Worm (Caenorhabditis elegans): ENCODE results near the gene C05D11.5.
A peak's percentile ranks its signal among the peaks of the same experiment; 100 is the strongest.

C05D11.5 gene

ce11 chrIII:6447521-6447920 lies 35.7 kb upstream of the C05D11.5 start (continued):
- TF ChIP-seq grh-1 (GFP tag; IDR thresholded peaks at IDR 0.05), result no peak
- peak; percentile 27 for TF ChIP-seq lin-13 (GFP tag; optimal IDR thresholded peaks at IDR 0.05)
- no peak for TF ChIP-seq nhr-28 (tag; optimal IDR thresholded peaks at IDR 0.05)
- no peak for TF ChIP-seq aha-1 (tag; optimal IDR thresholded peaks at IDR 0.05)
- no peak for TF ChIP-seq nhr-84 (tag; optimal IDR thresholded peaks at IDR 0.05)
- TF ChIP-seq irx-1 (tag; optimal IDR thresholded peaks at IDR 0.05), result no peak
- TF ChIP-seq Y116A8C.19 (tag; optimal IDR thresholded peaks at IDR 0.05; ENCODE audit: borderline replicate concordance), result no peak
- peak; percentile 13 to 49 for TF ChIP-seq lin-35 (GFP tag; optimal IDR thresholded peaks at IDR 0.05)
- no peak for TF ChIP-seq sup-37 (GFP tag; optimal IDR thresholded peaks at IDR 0.05)
- TF ChIP-seq unc-30 (tag; optimal IDR thresholded peaks at IDR 0.05), result no peak
- no peak for TF ChIP-seq fkh-8 (tag; optimal IDR thresholded peaks at IDR 0.05)
- TF ChIP-seq egl-27 (tag; optimal IDR thresholded peaks at IDR 0.05), result no peak
- TF ChIP-seq ceh-8 (GFP tag; optimal IDR thresholded peaks at IDR 0.05), result no peak
- TF ChIP-seq sptf-1 (tag; optimal IDR thresholded peaks at IDR 0.05), result no peak
- TF ChIP-seq nhr-11 (tag; optimal IDR thresholded peaks at IDR 0.05), result peak; percentile 34
- TF ChIP-seq nhr-47 (tag; optimal IDR thresholded peaks at IDR 0.05), result no peak
- TF ChIP-seq unc-86 (tag; optimal IDR thresholded peaks at IDR 0.05), result no peak
- no peak for TF ChIP-seq sox-4 (tag; optimal IDR thresholded peaks at IDR 0.05)
- TF ChIP-seq elt-3 (tag; optimal IDR thresholded peaks at IDR 0.05), result peak in 1 of 6 experiments; percentile 49
- TF ChIP-seq nhr-20 (tag; optimal IDR thresholded peaks at IDR 0.05), result peak; percentile 77
- no peak for TF ChIP-seq alr-1 (tag; optimal IDR thresholded peaks at IDR 0.05; ENCODE audit: borderline replicate concordance)
- TF ChIP-seq mdl-1 (tag; optimal IDR thresholded peaks at IDR 0.05), result peak in 1 of 2 experiments; percentile 66
- TF ChIP-seq lsy-2 (tag; optimal IDR thresholded peaks at IDR 0.05), result peak in 1 of 2 experiments; percentile 32
- no peak for TF ChIP-seq egl-13 (tag; optimal IDR thresholded peaks at IDR 0.05)
- no peak for TF ChIP-seq zip-4 (GFP tag; optimal IDR thresholded peaks at IDR 0.05)
- peak; percentile 62 for TF ChIP-seq ztf-4 (tag; optimal IDR thresholded peaks at IDR 0.05)
- no peak for TF ChIP-seq C04F5.9 (tag; optimal IDR thresholded peaks at IDR 0.05)
- no peak for TF ChIP-seq zag-1 (tag; optimal IDR thresholded peaks at IDR 0.05)
- no peak for TF ChIP-seq xbp-1 (tag; optimal IDR thresholded peaks at IDR 0.05)
- peak; percentile 48 for TF ChIP-seq mep-1 (tag; optimal IDR thresholded peaks at IDR 0.05)
- TF ChIP-seq ama-1 (optimal IDR thresholded peaks at IDR 0.05), result no peak
- no peak for TF ChIP-seq pag-3 (tag; optimal IDR thresholded peaks at IDR 0.05; ENCODE audit: borderline replicate concordance, insufficient read depth)
- TF ChIP-seq jun-1 (tag; optimal IDR thresholded peaks at IDR 0.05), result no peak
- no peak for TF ChIP-seq tlp-1 (tag; optimal IDR thresholded peaks at IDR 0.05)
- TF ChIP-seq ztf-11 (tag; optimal IDR thresholded peaks at IDR 0.05), result no peak
- no peak for TF ChIP-seq lir-3 (tag; optimal IDR thresholded peaks at IDR 0.05; ENCODE audit: poor library complexity)
- no peak for TF ChIP-seq ceh-82 (tag; optimal IDR thresholded peaks at IDR 0.05)
- no peak for TF ChIP-seq pqm-1 (tag; optimal IDR thresholded peaks at IDR 0.05)
- no peak for TF ChIP-seq ceh-90 (tag; optimal IDR thresholded peaks at IDR 0.05)
- no peak for TF ChIP-seq snpc-4 (tag; optimal IDR thresholded peaks at IDR 0.05)
- peak; percentile 51 for TF ChIP-seq rnt-1 (tag; optimal IDR thresholded peaks at IDR 0.05)
- TF ChIP-seq nhr-12 (tag; optimal IDR thresholded peaks at IDR 0.05), result no peak
- no peak for TF ChIP-seq nhr-237 (tag; optimal IDR thresholded peaks at IDR 0.05)
- TF ChIP-seq efl-3 (GFP tag; optimal IDR thresholded peaks at IDR 0.05), result no peak
- TF ChIP-seq mab-9 (GFP tag; IDR thresholded peaks at IDR 0.05), result no peak
- no peak for TF ChIP-seq mef-2 (tag; optimal IDR thresholded peaks at IDR 0.05)
- no peak for TF ChIP-seq swsn-7 (tag; optimal IDR thresholded peaks at IDR 0.05)

Data from whole organism, L1 larva.